Worm (Caenorhabditis elegans): ENCODE data around the gene npp-22.

DNA sequence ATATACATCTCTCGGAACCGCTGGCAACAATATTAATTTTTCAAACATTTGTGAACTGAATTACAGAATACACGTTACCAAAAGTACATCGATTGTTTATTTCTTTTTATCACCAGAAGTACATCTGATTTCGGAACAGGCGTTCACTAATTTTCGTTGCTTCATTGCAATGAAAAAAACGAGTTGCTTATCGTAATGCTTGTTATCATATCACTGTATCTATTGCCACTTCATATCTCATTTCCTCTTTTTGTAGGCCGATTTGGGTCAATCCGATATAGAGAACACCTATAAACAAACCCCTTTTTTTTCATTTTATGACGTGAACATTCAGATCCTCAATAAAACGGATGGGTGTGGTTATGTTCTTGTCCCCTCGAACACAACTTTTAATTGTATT, 4.1 kb upstream of the npp-22 start:
- TF ChIP-seq him-1 (tag; optimal IDR thresholded peaks at IDR 0.05) (no peak), dao-5 (tag; optimal IDR thresholded peaks at IDR 0.05) (no peak)
